Worm (Caenorhabditis elegans) whole organism, young adult: ENCODE measurements around the gene cyp-13A7.

Experiments
- B0261.1 ChIP-seq: sonication (generic microtip); optimal IDR thresholded peaks from 2 replicates; lab custom pipeline; 2016; ENCODE audit warnings: mild to moderate bottlenecking, missing genetic modification characterization, moderate library complexity, missing compliant biosample characterization
- B0336.3 ChIP-seq: fragments of 200-800 bp; sonication (Bioruptor generic); IDR thresholded peaks from 2 replicates; pipeline ENCODE4 v1.3.6; 2022; ENCODE audit warnings: missing genetic modification characterization, missing compliant biosample characterization
- F39B2.1 ChIP-seq: fragments of 200-800 bp; sonication (Bioruptor generic); IDR thresholded peaks from 2 replicates; pipeline ENCODE4 v1.3.6; 2022; ENCODE audit warnings: missing genetic modification reagents, missing genetic modification characterization, missing compliant biosample characterization
- F57C9.4 ChIP-seq: sonication (generic microtip); optimal IDR thresholded peaks from 2 replicates; lab custom pipeline; 2017; ENCODE audit warnings: mild to moderate bottlenecking, missing genetic modification characterization, missing compliant biosample characterization
- K12H6.12 ChIP-seq: fragments of 200-800 bp; sonication (Bioruptor generic); optimal IDR thresholded peaks from 2 replicates; lab custom pipeline; 2018; ENCODE audit warnings: mild to moderate bottlenecking, missing genetic modification characterization, missing compliant biosample characterization
- T07F8.4 ChIP-seq: sonication (generic microtip); optimal IDR thresholded peaks from 2 replicates; lab custom pipeline; 2016; ENCODE audit warnings: mild to moderate bottlenecking, missing genetic modification characterization, moderate library complexity, missing compliant biosample characterization
- Y79H2A.3 ChIP-seq: fragments of 200-800 bp; sonication (Bioruptor generic); conservative IDR thresholded peaks from 2 replicates; pipeline ENCODE4 v1.3.6; 2022; ENCODE audit warnings: missing genetic modification reagents, missing genetic modification characterization, missing compliant biosample characterization
- ZK185.1 ChIP-seq: sonication (generic microtip); optimal IDR thresholded peaks from 2 replicates; lab custom pipeline; 2016; ENCODE audit warnings: mild to moderate bottlenecking, missing genetic modification characterization, missing compliant biosample characterization; ENCODE audit not compliant: poor library complexity, severe bottlenecking
- atf-7 ChIP-seq: sonication (generic microtip); optimal IDR thresholded peaks from 2 replicates; lab custom pipeline; 2017; ENCODE audit warnings: mild to moderate bottlenecking, missing genetic modification characterization, missing compliant biosample characterization
- attf-5 ChIP-seq: fragments of 200-800 bp; sonication (Bioruptor generic); optimal IDR thresholded peaks from 2 replicates; lab custom pipeline; 2018; ENCODE audit warnings: mild to moderate bottlenecking, missing genetic modification characterization, missing compliant biosample characterization
- attf-6 ChIP-seq: fragments of 200-800 bp; sonication (Bioruptor generic); IDR thresholded peaks from 2 replicates; pipeline ENCODE4 v1.3.6; 2022; ENCODE audit warnings: missing genetic modification reagents, missing genetic modification characterization, missing compliant biosample characterization
- cebp-1 ChIP-seq, 2 experiments: fragments of 200-800 bp in 1 of 2; sonication (Bioruptor generic) in 1 of 2; sonication (generic microtip) in 1 of 2; IDR thresholded peaks in 1 of 2; optimal IDR thresholded peaks in 1 of 2; 2 replicates each; pipeline versions ENCODE4 v1.3.6 to Lab custom; 2017 to 2022; ENCODE audit warnings: missing compliant biosample characterization in 2 of 2, missing genetic modification characterization in 2 of 2, mild to moderate bottlenecking in 1 of 2, missing genetic modification reagents in 1 of 2, moderate library complexity in 1 of 2
- ceh-27 ChIP-seq: fragments of 200-800 bp; sonication (Bioruptor generic); optimal IDR thresholded peaks from 2 replicates; lab custom pipeline; 2018; ENCODE audit warnings: mild to moderate bottlenecking, missing genetic modification characterization, moderate library complexity, missing compliant biosample characterization
- efl-1 ChIP-seq: fragments of 150-350 bp; optimal IDR thresholded peaks from 2 replicates; lab custom pipeline; 2014; ENCODE audit warnings: missing biosample characterization, missing genetic modification reagents, missing genetic modification characterization
- ekl-4 ChIP-seq: fragments of 200-800 bp; sonication (Bioruptor generic); IDR thresholded peaks from 2 replicates; pipeline ENCODE4 v1.3.6; 2022; ENCODE audit warnings: missing genetic modification reagents, missing genetic modification characterization, missing compliant biosample characterization
- ets-4 ChIP-seq: fragments of 200-800 bp; sonication (Bioruptor generic); optimal IDR thresholded peaks from 2 replicates; lab custom pipeline; 2018; ENCODE audit warnings: mild to moderate bottlenecking, missing genetic modification characterization, missing compliant biosample characterization
- hmg-1.2 ChIP-seq: fragments of 200-800 bp; sonication (Bioruptor generic); IDR thresholded peaks from 2 replicates; pipeline ENCODE4 v1.3.6; 2022; ENCODE audit warnings: missing genetic modification reagents, missing genetic modification characterization, missing compliant biosample characterization
- let-607 ChIP-seq, 2 experiments: fragments of 200-800 bp in 1 of 2; sonication (Bioruptor generic) in 1 of 2; sonication (generic microtip) in 1 of 2; optimal IDR thresholded peaks; 2 replicates each; lab custom pipeline; 2016 to 2018; ENCODE audit warnings: mild to moderate bottlenecking in 2 of 2, missing compliant biosample characterization in 2 of 2, missing genetic modification characterization in 2 of 2, moderate library complexity in 2 of 2, missing genotype in 1 of 2
- lin-40 ChIP-seq: sonication (generic microtip); optimal IDR thresholded peaks from 2 replicates; lab custom pipeline; 2016; ENCODE audit warnings: missing genetic modification characterization, mild to moderate bottlenecking, missing compliant biosample characterization, missing genotype, missing genetic modification reagents
- lin-54 ChIP-seq: fragments of 200-800 bp; sonication (Bioruptor generic); optimal IDR thresholded peaks from 2 replicates; lab custom pipeline; 2018; ENCODE audit warnings: mild to moderate bottlenecking, missing genetic modification characterization, missing compliant biosample characterization
- madf-10 ChIP-seq: sonication (generic microtip); optimal IDR thresholded peaks from 2 replicates; lab custom pipeline; 2016; ENCODE audit warnings: mild to moderate bottlenecking, missing genetic modification characterization, missing compliant biosample characterization
- madf-3 ChIP-seq: fragments of 200-800 bp; sonication (Bioruptor generic); IDR thresholded peaks from 2 replicates; pipeline ENCODE4 v1.3.6; 2022; ENCODE audit warnings: missing genetic modification reagents, missing genetic modification characterization, missing compliant biosample characterization
- madf-6 ChIP-seq: fragments of 200-800 bp; sonication (Bioruptor generic); IDR thresholded peaks from 2 replicates; pipeline ENCODE4 v1.3.6; 2022; ENCODE audit warnings: missing genetic modification reagents, missing genetic modification characterization, missing compliant biosample characterization
- mcd-1 ChIP-seq: fragments of 200-800 bp; sonication (Bioruptor generic); IDR thresholded peaks from 2 replicates; pipeline ENCODE4 v1.3.6; 2022; ENCODE audit warnings: missing genetic modification reagents, missing genetic modification characterization, missing compliant biosample characterization
- mel-28 ChIP-seq: sonication (generic microtip); optimal IDR thresholded peaks from 2 replicates; lab custom pipeline; 2016; ENCODE audit warnings: borderline replicate concordance, mild to moderate bottlenecking, missing genetic modification characterization, missing compliant biosample characterization
- nfyb-1 ChIP-seq: fragments of 200-800 bp; sonication (Bioruptor generic); IDR thresholded peaks from 2 replicates; pipeline ENCODE4 v1.3.6; 2022; ENCODE audit warnings: missing genetic modification reagents, missing genetic modification characterization, missing compliant biosample characterization
- nhr-27 ChIP-seq: fragments of 200-800 bp; sonication (Bioruptor generic); optimal IDR thresholded peaks from 2 replicates; lab custom pipeline; 2018; ENCODE audit warnings: mild to moderate bottlenecking, missing genetic modification characterization, moderate library complexity, missing compliant biosample characterization
- nhr-80 ChIP-seq: sonication (generic microtip); optimal IDR thresholded peaks from 2 replicates; lab custom pipeline; 2016; ENCODE audit warnings: missing genetic modification characterization, missing compliant biosample characterization
- pbrm-1 ChIP-seq: fragments of 200-800 bp; sonication (Bioruptor generic); IDR thresholded peaks from 2 replicates; pipeline ENCODE4 v1.3.6; 2022; ENCODE audit warnings: missing genetic modification reagents, missing genetic modification characterization, missing compliant biosample characterization
- repo-1 ChIP-seq: sonication (generic microtip); optimal IDR thresholded peaks from 2 replicates; lab custom pipeline; 2017; ENCODE audit warnings: mild to moderate bottlenecking, missing genetic modification characterization, missing compliant biosample characterization
- snpc-4 ChIP-seq, 5 experiments: fragments of 150-350 bp in 1 of 5; sonication (generic microtip) in 4 of 5; optimal IDR thresholded peaks; 2 replicates each; lab custom pipeline; 2014 to 2018; ENCODE audit warnings: missing genetic modification characterization in 5 of 5, missing biosample characterization in 3 of 5, antibody characterized with exemption in 2 of 5, mild to moderate bottlenecking in 2 of 5, missing compliant biosample characterization in 2 of 5, missing genotype in 2 of 5, moderate library complexity in 2 of 5, missing genetic modification reagents in 1 of 5
- somi-1 ChIP-seq: fragments of 200-800 bp; sonication (Bioruptor generic); optimal IDR thresholded peaks from 2 replicates; lab custom pipeline; 2018; ENCODE audit warnings: mild to moderate bottlenecking, missing genetic modification characterization, missing compliant biosample characterization
- tbp1 ChIP-seq: fragments of 200-800 bp; sonication (Bioruptor generic); optimal IDR thresholded peaks from 2 replicates; lab custom pipeline; 2018; ENCODE audit warnings: mild to moderate bottlenecking, missing genetic modification characterization, missing compliant biosample characterization

The cyp-13A7 gene

DNA sequence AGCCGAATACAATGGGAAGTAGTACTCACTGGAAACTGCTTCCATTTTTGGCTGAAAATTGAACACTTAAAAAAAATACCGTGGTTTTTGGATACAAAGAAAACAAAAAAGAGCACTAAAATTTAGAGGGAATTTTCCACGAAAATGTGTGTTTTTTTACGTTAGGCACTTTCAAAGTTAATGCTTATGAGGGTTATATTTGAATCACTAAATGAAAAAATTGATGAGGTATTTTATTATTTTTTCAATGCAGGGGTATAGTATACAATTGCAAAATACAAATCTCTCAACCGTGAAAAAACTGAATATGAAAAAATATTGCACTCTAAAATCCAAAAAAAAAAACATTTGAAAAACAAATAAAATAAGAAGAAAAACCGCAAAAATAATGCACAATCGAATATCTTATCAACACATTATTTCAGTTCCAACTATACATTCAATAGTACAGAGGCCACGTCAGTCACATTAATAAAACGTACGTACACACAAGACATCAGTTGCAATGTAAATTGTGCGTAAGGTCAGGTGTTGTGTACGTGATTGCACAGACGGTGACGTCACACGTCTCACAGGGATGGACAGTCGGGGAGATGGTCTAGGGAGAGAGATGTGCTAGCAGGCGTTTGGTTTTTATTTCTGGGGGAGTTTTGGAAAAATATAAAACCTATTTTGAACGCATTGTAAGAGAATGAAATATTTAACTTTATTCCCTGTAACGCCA lies 33.5 kb upstream of the cyp-13A7 start, which contains the start of gene aqp-10:
TSS of gene aqp-10 (minus strand) at position 51 of the 724 bp plus-strand sequence.
- peak; percentile 37 for TF ChIP-seq lin-54 (GFP tag; lab: Kevin White, UChicago)
- TF ChIP-seq let-607 (tag; optimal IDR thresholded peaks at IDR 0.05; lab: Kevin White, UChicago) = peak; percentile 95
- TF ChIP-seq attf-5 (GFP tag; lab: Kevin White, UChicago) = peak; percentile 14
- TF ChIP-seq B0336.3 (GFP tag; lab: Robert Waterston, UW) = 0 out of 2 replicates have a peak, but pooled peaks have one; percentile 30
- TF ChIP-seq somi-1 (GFP tag; lab: Kevin White, UChicago) = peak; percentile 19
- TF ChIP-seq ets-4 = no peak
- TF ChIP-seq nfyb-1 = 0 out of 2 replicates have a peak, but pooled peaks have one; percentile 41
- TF ChIP-seq attf-6 (GFP tag; lab: Robert Waterston, UW) = no peak
- TF ChIP-seq K12H6.12 (tag; lab: Kevin White, UChicago) = peak; percentile 3
- peak; percentile 6 for TF ChIP-seq madf-10 (tag; lab: Kevin White, UChicago)
- TF ChIP-seq hmg-1.2 (GFP tag; lab: Robert Waterston, UW) = 0 out of 2 replicates have a peak, but pooled peaks have one; percentile 14
- TF ChIP-seq F57C9.4 (tag; lab: Kevin White, UChicago) = no peak
- peak; percentile 82 for TF ChIP-seq nhr-80 (tag; lab: Kevin White, UChicago)
- TF ChIP-seq snpc-4 (GFP tag; optimal IDR thresholded peaks at IDR 0.05; lab: Kevin White, UChicago) = no peak
- peak in 2 of 4 experiments; percentile 34 to 47 for TF ChIP-seq snpc-4 (tag; optimal IDR thresholded peaks at IDR 0.05; lab: Kevin White, UChicago)
- no peak for TF ChIP-seq F39B2.1 (GFP tag; lab: Robert Waterston, UW)
- peak; percentile 38 for TF ChIP-seq ZK185.1
- no peak for TF ChIP-seq cebp-1 (GFP tag; IDR thresholded peaks at IDR 0.05; lab: Robert Waterston, UW)
- peak; percentile 60 for TF ChIP-seq cebp-1 (tag; optimal IDR thresholded peaks at IDR 0.05; lab: Kevin White, UChicago)
- peak; percentile 67 for TF ChIP-seq repo-1 (tag; lab: Kevin White, UChicago)
- TF ChIP-seq ekl-4 (GFP tag; lab: Robert Waterston, UW) = no peak
- TF ChIP-seq lin-40 (tag; lab: Kevin White, UChicago) = peak; percentile 11
- 0 out of 2 replicates have a peak, but pooled peaks have one; percentile 34 for TF ChIP-seq pbrm-1 (GFP tag; lab: Robert Waterston, UW)
- peak; percentile 1 for TF ChIP-seq ceh-27
- peak; percentile 29 for TF ChIP-seq tbp1 (GFP tag; lab: Kevin White, UChicago)
- TF ChIP-seq madf-3 (GFP tag; lab: Robert Waterston, UW) = no peak
- TF ChIP-seq atf-7 (tag; lab: Kevin White, UChicago) = peak; percentile 54
- TF ChIP-seq mcd-1 (GFP tag; lab: Robert Waterston, UW) = 0 out of 2 replicates have a peak, but pooled peaks have one; percentile 26

DNA sequence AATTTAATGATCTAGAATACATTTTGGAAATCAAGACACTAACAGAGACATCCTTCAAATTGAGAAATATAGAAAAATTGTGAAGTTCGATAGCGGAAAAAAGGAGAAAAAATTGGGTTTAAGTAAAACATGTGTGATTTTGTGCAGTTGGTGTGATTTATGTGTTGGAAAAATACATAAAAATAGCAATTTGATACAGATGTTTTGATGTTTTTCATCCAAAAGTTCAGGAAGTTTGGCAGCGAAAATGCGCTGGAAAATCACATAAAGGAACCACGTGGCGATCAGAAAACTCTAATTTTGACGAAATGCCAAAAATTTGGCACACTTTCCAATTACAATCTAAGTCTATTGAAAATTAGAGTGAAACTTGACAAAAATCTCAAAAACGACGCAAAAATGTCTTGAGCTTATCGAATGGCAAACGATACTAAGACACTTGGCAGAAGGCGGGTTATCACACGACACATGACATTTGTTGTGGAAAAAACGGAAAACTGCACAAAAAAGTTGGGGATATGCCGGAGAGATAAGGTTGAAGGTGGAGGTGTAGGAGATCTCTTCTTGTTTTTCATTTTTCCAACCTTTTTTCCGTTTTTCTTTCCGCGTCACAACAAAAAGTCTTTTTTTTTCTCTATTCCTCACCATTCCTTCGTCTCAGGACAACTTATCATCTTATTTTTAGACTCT lies 29.4 kb upstream of the cyp-13A7 start, which contains the start of gene ZK1321.4:
TSS of gene ZK1321.4 (minus strand) at position 51 of the 690 bp plus-strand sequence.
- TF ChIP-seq T07F8.4 (tag; lab: Kevin White, UChicago) = no peak
- TF ChIP-seq nhr-27 = no peak
- TF ChIP-seq ceh-27 = no peak
- no peak for TF ChIP-seq lin-54 (GFP tag; lab: Kevin White, UChicago)
- no peak for TF ChIP-seq attf-5 (GFP tag; lab: Kevin White, UChicago)
- TF ChIP-seq efl-1 (GFP tag; lab: Kevin White, UChicago) = no peak
- no peak for TF ChIP-seq ekl-4 (GFP tag; lab: Robert Waterston, UW)
- TF ChIP-seq repo-1 (tag; lab: Kevin White, UChicago) = no peak
- TF ChIP-seq madf-6 (GFP tag; lab: Robert Waterston, UW) = no peak
- no peak for TF ChIP-seq somi-1 (GFP tag; lab: Kevin White, UChicago)
- no peak for TF ChIP-seq Y79H2A.3 (GFP tag; lab: Robert Waterston, UW)
- no peak for TF ChIP-seq mel-28 (tag; lab: Kevin White, UChicago)
- no peak for TF ChIP-seq mcd-1 (GFP tag; lab: Robert Waterston, UW)
- TF ChIP-seq B0261.1 (tag; lab: Kevin White, UChicago) = no peak
